Worm (Caenorhabditis elegans): Measurements from ENCODE around the gene str-247.

DNA sequence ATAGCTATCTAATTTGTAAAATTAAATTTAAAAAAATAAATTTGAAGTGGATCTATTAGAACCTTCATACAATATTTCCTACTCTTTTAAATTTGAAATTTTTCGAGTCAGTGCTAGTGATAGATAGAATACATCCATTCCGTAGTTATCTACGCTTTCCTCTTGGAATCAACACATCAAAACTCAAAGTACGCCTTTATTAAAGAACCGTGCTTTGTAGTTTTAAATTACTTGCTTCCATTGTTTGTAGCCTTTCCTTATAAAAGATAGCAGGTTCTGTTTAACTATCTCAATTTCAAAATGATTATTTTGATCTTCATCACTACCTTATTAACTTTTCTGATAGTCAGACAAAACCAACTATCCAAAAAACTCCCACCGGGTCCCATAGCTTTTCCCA is 8.8 kb upstream of the str-247 start, which contains the start of gene cyp-35B3:
- TF ChIP-seq ztf-29 (GFP tag; IDR thresholded peaks at IDR 0.05) = no peak
- TF ChIP-seq klf-2 (GFP tag; conservative IDR thresholded peaks at IDR 0.05) = no peak
- TF ChIP-seq flt-1 (GFP tag; IDR thresholded peaks at IDR 0.05) = no peak
- TF ChIP-seq cog-1 (tag; optimal IDR thresholded peaks at IDR 0.05) = no peak
- TF ChIP-seq med-1 (GFP tag; optimal IDR thresholded peaks at IDR 0.05; ENCODE audit: insufficient read depth) = no peak

All from whole organism, midembryonic.